Fruit fly (Drosophila melanogaster): ENCODE measurements around the gene SmE.

- TF ChIP-seq gl (tag; optimal IDR thresholded peaks at IDR 0.05) (no peak), CG9948 (tag; optimal IDR thresholded peaks at IDR 0.05) (no peak), CG8159 (tag; optimal IDR thresholded peaks at IDR 0.05) (no peak), CG34367 (tag; optimal IDR thresholded peaks at IDR 0.05) (no peak), EcR (GFP tag; optimal IDR thresholded peaks at IDR 0.05) (no peak), CG15710 (tag; optimal IDR thresholded peaks at IDR 0.05) (no peak), Pif1B (GFP tag; optimal IDR thresholded peaks at IDR 0.05) (no peak)
Measured at dm6 chr2L:7885952-7886351, 702 bp upstream of the SmE start.

Measured in whole organism, pupa.